Fruit fly (Drosophila melanogaster) whole organism, prepupa: Measurements from ENCODE around the gene cher.
A peak's percentile ranks its signal among the peaks of the same experiment; 100 is the strongest.

ENCODE experiments used
- Blimp-1 ChIP-seq: fragments of 200-800 bp; sonication (Bioruptor generic); optimal IDR thresholded peaks from 3 replicates; lab custom pipeline; 2017; ENCODE audit warnings: missing biosample characterization, missing genetic modification characterization, mild to moderate bottlenecking, moderate library complexity, missing genetic modification reagents
- CG10631 ChIP-seq: fragments of 200-800 bp; sonication (Bioruptor generic); optimal IDR thresholded peaks from 2 replicates; lab custom pipeline; 2016; ENCODE audit warnings: missing biosample characterization, missing genetic modification characterization
- CG10669 ChIP-seq: fragments of 200-800 bp; sonication (Bioruptor generic); optimal IDR thresholded peaks from 3 replicates; lab custom pipeline; 2018; ENCODE audit warnings: missing biosample characterization, mild to moderate bottlenecking, missing genetic modification characterization, moderate library complexity
- CG11294 ChIP-seq: fragments of 200-800 bp; sonication (Bioruptor generic); IDR thresholded peaks from 2 replicates; pipeline ENCODE4 v1.3.6; 2022; ENCODE audit warnings: missing biosample characterization, missing genetic modification characterization
- CG11902 ChIP-seq: fragments of 200-800 bp; sonication (Bioruptor generic); optimal IDR thresholded peaks from 3 replicates; lab custom pipeline; 2016; ENCODE audit warnings: missing biosample characterization, missing genetic modification characterization
- CG15336 ChIP-seq: fragments of 200-800 bp; sonication (Bioruptor generic); IDR thresholded peaks from 2 replicates; pipeline ENCODE4 v1.3.6; 2022; ENCODE audit warnings: missing biosample characterization, missing genetic modification characterization
- CG16779 ChIP-seq: fragments of 200-800 bp; sonication (Bioruptor generic); optimal IDR thresholded peaks from 3 replicates; lab custom pipeline; 2017; ENCODE audit warnings: missing biosample characterization, mild to moderate bottlenecking, missing genetic modification characterization
- CG31627 ChIP-seq: fragments of 200-800 bp; sonication (Bioruptor generic); optimal IDR thresholded peaks from 3 replicates; lab custom pipeline; 2016; ENCODE audit warnings: missing biosample characterization, missing genetic modification characterization
- CG32006 ChIP-seq: fragments of 200-800 bp; sonication (Bioruptor generic); optimal IDR thresholded peaks from 3 replicates; lab custom pipeline; 2017; ENCODE audit warnings: missing biosample characterization, mild to moderate bottlenecking, missing genetic modification characterization
- CG34406 ChIP-seq: fragments of 200-800 bp; sonication (Bioruptor generic); optimal IDR thresholded peaks from 3 replicates; lab custom pipeline; 2016; ENCODE audit warnings: missing biosample characterization, missing genetic modification characterization
- CG3919 ChIP-seq: fragments of 200-800 bp; sonication (Bioruptor generic); optimal IDR thresholded peaks from 3 replicates; lab custom pipeline; 2016; ENCODE audit warnings: missing biosample characterization, missing genetic modification characterization
- CG6163 ChIP-seq: fragments of 200-800 bp; sonication (Bioruptor generic); IDR thresholded peaks from 3 replicates; pipeline ENCODE4 v1.3.6; 2022; ENCODE audit warnings: missing biosample characterization, missing genetic modification characterization
- CG6792 ChIP-seq: fragments of 200-800 bp; sonication (Bioruptor generic); optimal IDR thresholded peaks from 3 replicates; lab custom pipeline; 2016; ENCODE audit warnings: missing biosample characterization, missing genetic modification characterization
- CG6808 ChIP-seq: fragments of 200-800 bp; sonication (Bioruptor generic); optimal IDR thresholded peaks from 3 replicates; lab custom pipeline; 2017; ENCODE audit warnings: missing biosample characterization, missing genetic modification characterization, mild to moderate bottlenecking, moderate library complexity, missing genetic modification reagents
- CG6854 ChIP-seq: fragments of 200-800 bp; sonication (Bioruptor generic); optimal IDR thresholded peaks from 2 replicates; lab custom pipeline; 2017; ENCODE audit warnings: missing biosample characterization, mild to moderate bottlenecking, missing genetic modification characterization
- CG7368 ChIP-seq: fragments of 200-800 bp; sonication (Bioruptor generic); optimal IDR thresholded peaks from 3 replicates; lab custom pipeline; 2016; ENCODE audit warnings: missing biosample characterization, missing genetic modification characterization
- CG8119 ChIP-seq: fragments of 200-800 bp; sonication (Bioruptor generic); IDR thresholded peaks from 3 replicates; pipeline ENCODE4 v1.3.6; 2022; ENCODE audit warnings: missing biosample characterization, missing genetic modification characterization
- CG8319 ChIP-seq: fragments of 200-800 bp; sonication (Bioruptor generic); optimal IDR thresholded peaks from 3 replicates; lab custom pipeline; 2016; ENCODE audit warnings: missing biosample characterization, missing genetic modification characterization
- CG8632 ChIP-seq: fragments of 200-800 bp; sonication (Bioruptor generic); optimal IDR thresholded peaks from 3 replicates; lab custom pipeline; 2016; ENCODE audit warnings: missing biosample characterization, missing genetic modification characterization
- CG9139 ChIP-seq: fragments of 200-800 bp; sonication (Bioruptor generic); optimal IDR thresholded peaks from 3 replicates; lab custom pipeline; 2017; ENCODE audit warnings: missing biosample characterization, mild to moderate bottlenecking, missing genetic modification characterization
- Eip78C ChIP-seq: fragments of 200-800 bp; sonication (Bioruptor generic); peaks from one replicate; lab custom pipeline; 2016; ENCODE audit warnings: missing biosample characterization, missing genetic modification characterization
- Eip93F ChIP-seq: fragments of 200-800 bp; sonication (Bioruptor generic); optimal IDR thresholded peaks from 2 replicates; lab custom pipeline; 2016; ENCODE audit warnings: missing biosample characterization, mild to moderate bottlenecking, missing genetic modification characterization
- Gug ChIP-seq: fragments of 200-800 bp; sonication (Bioruptor generic); IDR thresholded peaks from 2 replicates; pipeline ENCODE4 v1.3.6; 2022; ENCODE audit warnings: missing biosample characterization, missing genetic modification characterization
- Hr38 ChIP-seq: sonication (Bioruptor generic); optimal IDR thresholded peaks from 2 replicates; lab custom pipeline; 2016; ENCODE audit warnings: missing biosample characterization, missing genetic modification characterization
- Hr39 ChIP-seq: fragments of 200-800 bp; sonication (Bioruptor generic); optimal IDR thresholded peaks from 2 replicates; lab custom pipeline; 2016; ENCODE audit warnings: missing biosample characterization, missing genetic modification characterization
- Hr4 ChIP-seq: fragments of 200-800 bp; sonication (Bioruptor generic); optimal IDR thresholded peaks from 3 replicates; lab custom pipeline; 2016; ENCODE audit warnings: missing biosample characterization, missing genetic modification characterization
- Lpt ChIP-seq: fragments of 200-800 bp; sonication (Bioruptor generic); optimal IDR thresholded peaks from 3 replicates; lab custom pipeline; 2016; ENCODE audit warnings: missing biosample characterization, missing genetic modification characterization
- Met ChIP-seq: fragments of 200-800 bp; sonication (Bioruptor generic); optimal IDR thresholded peaks from 3 replicates; lab custom pipeline; 2016; ENCODE audit warnings: missing biosample characterization, missing genetic modification characterization
- OdsH ChIP-seq: fragments of 200-800 bp; sonication (Bioruptor generic); optimal IDR thresholded peaks from 3 replicates; lab custom pipeline; 2016; ENCODE audit warnings: missing biosample characterization, missing genetic modification characterization
- Smox ChIP-seq: fragments of 200-800 bp; sonication (Bioruptor generic); optimal IDR thresholded peaks from 3 replicates; lab custom pipeline; 2016; ENCODE audit warnings: missing biosample characterization, missing genetic modification characterization
- Sox102F ChIP-seq: fragments of 200-800 bp; sonication (Bioruptor generic); optimal IDR thresholded peaks from 2 replicates; lab custom pipeline; 2016; ENCODE audit warnings: missing biosample characterization, mild to moderate bottlenecking, missing genetic modification characterization
- Sox14 ChIP-seq: fragments of 200-800 bp; sonication (Bioruptor generic); optimal IDR thresholded peaks from 3 replicates; lab custom pipeline; 2016; ENCODE audit warnings: missing biosample characterization, missing genetic modification characterization
- Sox15 ChIP-seq: fragments of 200-800 bp; sonication (Bioruptor generic); optimal IDR thresholded peaks from 3 replicates; lab custom pipeline; 2016; ENCODE audit warnings: missing biosample characterization, missing genetic modification characterization
- achi ChIP-seq: fragments of 200-800 bp; sonication (Bioruptor generic); optimal IDR thresholded peaks from 3 replicates; lab custom pipeline; 2016; ENCODE audit warnings: missing biosample characterization, missing genetic modification characterization
- acj6 ChIP-seq: fragments of 200-800 bp; sonication (Bioruptor generic); optimal IDR thresholded peaks from 3 replicates; lab custom pipeline; 2016; ENCODE audit warnings: missing biosample characterization, missing genetic modification characterization
- dac ChIP-seq: fragments of 200-800 bp; sonication (Bioruptor generic); optimal IDR thresholded peaks from 2 replicates; lab custom pipeline; 2017; ENCODE audit warnings: missing biosample characterization, mild to moderate bottlenecking, missing genetic modification characterization
- dsx ChIP-seq: fragments of 200-800 bp; optimal IDR thresholded peaks from 3 replicates; lab custom pipeline; 2019; ENCODE audit warnings: missing biosample characterization, mild to moderate bottlenecking, missing genetic modification characterization, moderate library complexity; ENCODE audit not compliant: poor library complexity, severe bottlenecking
- esn ChIP-seq: fragments of 200-800 bp; sonication (Bioruptor generic); optimal IDR thresholded peaks from 2 replicates; lab custom pipeline; 2016; ENCODE audit warnings: missing biosample characterization, mild to moderate bottlenecking, missing genetic modification characterization, moderate library complexity
- fd85E ChIP-seq: fragments of 200-800 bp; sonication (Bioruptor generic); optimal IDR thresholded peaks from 3 replicates; lab custom pipeline; 2016; ENCODE audit warnings: missing biosample characterization, missing genetic modification characterization
- fkh ChIP-seq: fragments of 200-800 bp; sonication (Bioruptor generic); optimal IDR thresholded peaks from 3 replicates; lab custom pipeline; 2017; ENCODE audit warnings: missing biosample characterization, mild to moderate bottlenecking, missing genetic modification characterization, moderate library complexity
- net ChIP-seq: fragments of 200-800 bp; sonication (Bioruptor generic); optimal IDR thresholded peaks from 3 replicates; lab custom pipeline; 2016; ENCODE audit warnings: missing biosample characterization, missing genetic modification characterization
- pdm3 ChIP-seq: fragments of 200-800 bp; sonication (Bioruptor generic); optimal IDR thresholded peaks from 3 replicates; lab custom pipeline; 2016; ENCODE audit warnings: missing biosample characterization, missing genetic modification characterization
- salr ChIP-seq, 2 experiments: fragments of 200-800 bp; sonication (Bioruptor generic); optimal IDR thresholded peaks; 3 replicates each; lab custom pipeline; 2016 to 2018; ENCODE audit warnings: missing biosample characterization in 2 of 2, missing genetic modification characterization in 2 of 2, mild to moderate bottlenecking in 1 of 2
- ss ChIP-seq, 2 experiments: fragments of 200-800 bp; sonication (Bioruptor generic); optimal IDR thresholded peaks; 2 replicates in 1 of 2; 3 replicates in 1 of 2; lab custom pipeline; 2017 to 2018; ENCODE audit warnings: mild to moderate bottlenecking in 2 of 2, missing biosample characterization in 2 of 2, missing genetic modification characterization in 2 of 2, moderate library complexity in 1 of 2
- svp ChIP-seq: fragments of 200-800 bp; sonication (Bioruptor generic); peaks from one replicate; lab custom pipeline; 2016; ENCODE audit warnings: missing biosample characterization, missing genetic modification characterization
- vri ChIP-seq: fragments of 200-800 bp; sonication (Bioruptor generic); optimal IDR thresholded peaks from 3 replicates; lab custom pipeline; 2016; ENCODE audit warnings: missing biosample characterization, mild to moderate bottlenecking, missing genetic modification characterization

Gene cher

DNA sequence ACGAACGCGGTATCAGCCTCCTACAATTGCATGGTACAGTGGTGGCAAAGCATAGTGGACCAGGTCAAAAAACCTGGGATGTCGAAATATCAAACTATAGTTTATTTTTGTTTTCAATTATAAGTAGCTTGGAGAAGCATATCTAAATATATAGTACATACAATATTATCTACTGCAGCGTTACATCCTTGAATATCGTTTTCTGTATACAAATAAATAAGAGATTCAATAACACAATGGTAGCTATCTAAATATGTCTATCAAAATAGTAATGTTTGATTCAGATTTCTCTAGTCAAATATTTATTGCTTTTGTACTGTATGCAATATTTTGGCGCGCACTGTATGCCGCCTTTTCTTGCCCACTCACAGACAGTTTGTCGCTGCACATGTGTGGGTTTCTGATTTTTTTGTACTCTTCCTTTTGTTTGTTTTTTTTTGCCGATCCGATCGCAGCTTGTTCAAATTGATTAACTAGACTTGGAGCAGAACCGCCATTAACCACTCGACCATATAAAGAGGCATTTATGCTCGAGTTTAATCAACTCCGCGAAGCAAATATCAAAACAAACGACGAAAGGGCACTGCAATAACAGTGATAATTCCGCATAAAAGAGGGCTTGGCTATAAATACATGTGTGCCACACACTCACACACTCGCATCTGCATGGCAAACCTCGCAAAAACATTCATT lies 44.4 kb downstream of the cher start (continued):
- peak; percentile 96 for TF ChIP-seq CG31627 (GFP tag; lab: Kevin White, UChicago)
- peak; percentile 86 to 99 for TF ChIP-seq salr (GFP tag; optimal IDR thresholded peaks at IDR 0.05; lab: Kevin White, UChicago)
- TF ChIP-seq CG9139 = peak; percentile 94
- TF ChIP-seq fkh = peak; percentile 67
- peak; percentile 94 for TF ChIP-seq fd85E (GFP tag; lab: Kevin White, UChicago)
- TF ChIP-seq CG34406 = peak; percentile 98
- TF ChIP-seq acj6 (GFP tag; lab: Kevin White, UChicago) = peak; percentile 97
- peak; percentile 99 for TF ChIP-seq CG32006 (GFP tag; lab: Kevin White, UChicago)
- peak; percentile 96 for TF ChIP-seq CG8319 (GFP tag; lab: Kevin White, UChicago)
- TF ChIP-seq CG6163 (GFP tag; lab: Robert Waterston, UW) = peak; percentile 95
- peak; percentile 97 for TF ChIP-seq net (GFP tag; lab: Kevin White, UChicago)
- peak; percentile 98 for TF ChIP-seq CG8632 (GFP tag; lab: Kevin White, UChicago)
- TF ChIP-seq CG11902 (GFP tag; lab: Kevin White, UChicago) = peak; percentile 91
- TF ChIP-seq Hr39 = peak; percentile 94
- TF ChIP-seq achi (GFP tag; lab: Kevin White, UChicago) = peak; percentile 98
- TF ChIP-seq esn (GFP tag; lab: Kevin White, UChicago) = peak; percentile 98
- peak; percentile 95 for TF ChIP-seq CG7368 (GFP tag; lab: Kevin White, UChicago)
- peak; percentile 98 for TF ChIP-seq Lpt (GFP tag; lab: Kevin White, UChicago)
- peak; percentile 94 for TF ChIP-seq Sox15 (GFP tag; lab: Kevin White, UChicago)
- peak; percentile 98 for TF ChIP-seq CG6808 (GFP tag; lab: Kevin White, UChicago)
- peak; percentile 95 to 97 for TF ChIP-seq ss (GFP tag; optimal IDR thresholded peaks at IDR 0.05; lab: Kevin White, UChicago)
- TF ChIP-seq CG15336 = peak; percentile 98
- peak; percentile 97 for TF ChIP-seq Smox (GFP tag; lab: Kevin White, UChicago)
- peak; percentile 97 for TF ChIP-seq CG10631 (GFP tag; lab: Kevin White, UChicago)
- TF ChIP-seq Met (GFP tag; lab: Kevin White, UChicago) = peak; percentile 98
- TF ChIP-seq OdsH (GFP tag; lab: Kevin White, UChicago) = peak; percentile 98
- peak; percentile 98 for TF ChIP-seq pdm3
- TF ChIP-seq CG3919 (GFP tag; lab: Kevin White, UChicago) = peak; percentile 98
- peak; percentile 97 for TF ChIP-seq CG10669 (GFP tag; lab: Kevin White, UChicago)
- TF ChIP-seq CG16779 (tag; lab: Kevin White, UChicago) = peak; percentile 97
- TF ChIP-seq CG11294 (GFP tag; lab: Robert Waterston, UW) = peak; percentile 93
- TF ChIP-seq Sox102F (GFP tag; lab: Kevin White, UChicago) = peak; percentile 95
- peak; percentile 97 for TF ChIP-seq CG6792 (GFP tag; lab: Kevin White, UChicago)
- peak; percentile 91 for TF ChIP-seq CG6854 (GFP tag; lab: Kevin White, UChicago)
- peak; percentile 88 for TF ChIP-seq Blimp-1 (GFP tag; lab: Kevin White, UChicago)
- TF ChIP-seq dac (GFP tag; lab: Kevin White, UChicago) = peak; percentile 94
- TF ChIP-seq Hr38 (GFP tag; lab: Kevin White, UChicago) = peak; percentile 48
- TF ChIP-seq Hr4 (GFP tag; lab: Kevin White, UChicago) = peak; percentile 98

dm6 chr3R:17079859-17080255 lies 45.3 kb downstream of the cher start, which contains the start of the genes Keap1 and kuk:
Keap1 (minus strand) TSS chr3R:17079945.
kuk (plus strand) TSS chr3R:17080244.
- TF ChIP-seq Sox15 (GFP tag; lab: Kevin White, UChicago) (peak; percentile 17), svp (GFP tag; lab: Kevin White, UChicago) (no peak), CG9139 (no peak), esn (GFP tag; lab: Kevin White, UChicago) (peak; percentile 69), dsx (GFP tag; lab: Kevin White, UChicago) (no peak), CG11294 (GFP tag; lab: Robert Waterston, UW) (no peak), salr (GFP tag; optimal IDR thresholded peaks at IDR 0.05; lab: Kevin White, UChicago) (no peak), CG32006 (GFP tag; lab: Kevin White, UChicago) (peak; percentile 21), Hr38 (GFP tag; lab: Kevin White, UChicago) (no peak), achi (GFP tag; lab: Kevin White, UChicago) (peak; percentile 17), Gug (peak; percentile 48; the same call in 1 of the 2 replicates), CG6163 (GFP tag; lab: Robert Waterston, UW) (peak; percentile 38; the same call in 1 of the 3 replicates), Eip93F (GFP tag; lab: Kevin White, UChicago) (peak; percentile 43), pdm3 (peak; percentile 60), Sox102F (GFP tag; lab: Kevin White, UChicago) (peak; percentile 36), dac (GFP tag; lab: Kevin White, UChicago) (no peak), CG6808 (GFP tag; lab: Kevin White, UChicago) (peak; percentile 31), CG8119 (GFP tag; lab: Robert Waterston, UW) (no peak), Lpt (GFP tag; lab: Kevin White, UChicago) (peak; percentile 23), vri (GFP tag; lab: Kevin White, UChicago) (peak; percentile 68), Met (GFP tag; lab: Kevin White, UChicago) (peak; percentile 71), Eip78C (GFP tag; lab: Kevin White, UChicago) (peak; percentile 27), Sox14 (GFP tag; lab: Kevin White, UChicago) (peak; percentile 84), CG8319 (GFP tag; lab: Kevin White, UChicago) (peak; percentile 19), CG15336 (no peak), CG8632 (GFP tag; lab: Kevin White, UChicago) (no peak)
